Fruit fly (Drosophila melanogaster): ENCODE measurements around the gene CG13311.

DNA sequence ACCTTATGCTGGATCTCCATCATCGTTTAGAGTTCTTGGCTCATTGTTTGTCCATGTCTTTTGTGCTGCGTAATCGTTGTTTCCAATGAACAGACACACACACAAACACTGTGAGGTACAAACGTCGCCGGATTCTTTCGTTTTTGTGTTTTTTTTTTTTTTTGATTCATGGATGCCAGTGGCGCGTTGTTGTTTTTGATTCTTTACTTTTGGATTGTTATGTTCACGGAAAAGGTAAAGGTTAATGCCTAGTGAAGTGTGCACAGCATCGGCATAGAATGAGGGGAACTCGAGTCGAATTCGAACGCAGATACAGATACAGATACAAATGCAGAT, 31.5 kb upstream of the CG13311 start:
- TF ChIP-seq insv (optimal IDR thresholded peaks at IDR 0.05) (no peak), Myc (optimal IDR thresholded peaks at IDR 0.05) (no peak)
